Fruit fly (Drosophila melanogaster): ENCODE data around the gene CG17141.

CG17141 gene

DNA sequence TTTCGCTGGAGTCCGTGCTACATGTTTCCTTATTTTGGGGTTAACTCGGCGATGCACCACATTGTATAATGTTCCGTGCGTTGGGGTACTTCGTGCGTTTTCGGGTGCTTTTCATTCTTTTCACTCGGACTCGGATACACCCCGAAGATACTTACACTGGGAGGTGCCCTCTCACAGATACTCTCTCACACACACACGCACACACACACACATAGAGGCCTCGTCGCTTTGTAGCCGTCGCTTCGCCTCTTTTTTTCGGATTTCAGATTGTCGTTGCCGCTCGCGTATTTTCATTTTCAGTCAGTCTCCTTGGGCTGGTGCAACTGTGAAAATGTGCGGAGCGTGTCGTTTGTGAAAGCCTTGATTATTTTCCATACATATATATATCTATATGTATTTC is 34.0 kb upstream of the CG17141 start (continued):
- TF ChIP-seq CG32532 (GFP tag; IDR thresholded peaks at IDR 0.05) (peak; percentile 63), CG11504 (tag; optimal IDR thresholded peaks at IDR 0.05) (peak; percentile 59), CG14014 (GFP tag; IDR thresholded peaks at IDR 0.05) (peak; percentile 53; the same call in 1 of the 2 replicates), B-H2 (GFP tag; optimal IDR thresholded peaks at IDR 0.05) (peak; percentile 39), Dbx (GFP tag; IDR thresholded peaks at IDR 0.05) (peak; percentile 36; the same call in 2 of the 3 replicates), hkb (optimal IDR thresholded peaks at IDR 0.05) (no peak), hkb (GFP tag; IDR thresholded peaks at IDR 0.05) (peak; percentile 47; the same call in 1 of the 2 replicates), CG13624 (GFP tag; optimal IDR thresholded peaks at IDR 0.05) (no peak), CG8765 (GFP tag; IDR thresholded peaks at IDR 0.05) (peak; percentile 96), CG10366 (GFP tag; IDR thresholded peaks at IDR 0.05) (peak; percentile 30; the same call in 1 of the 2 replicates)

DNA sequence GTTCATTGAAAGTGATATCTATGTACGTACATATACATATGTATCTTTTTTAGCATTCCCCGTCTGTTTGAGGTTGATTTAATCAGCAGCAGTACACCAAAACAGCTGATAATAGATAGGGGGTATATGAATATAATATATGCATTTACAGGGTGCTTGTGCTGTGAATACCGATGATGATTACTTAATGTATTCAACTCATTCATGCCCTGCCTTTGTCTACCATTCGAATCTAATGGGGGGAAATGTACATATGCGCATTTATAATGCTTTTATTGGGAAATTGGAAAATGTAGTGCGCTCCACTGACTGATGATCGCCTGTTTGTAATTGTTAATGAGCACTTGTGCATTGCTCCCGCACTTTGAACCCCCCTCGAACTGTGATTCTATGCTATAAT is 32.7 kb upstream of the CG17141 start:
- TF ChIP-seq CG10366 (GFP tag; IDR thresholded peaks at IDR 0.05) (peak; percentile 35; the same call in 1 of the 2 replicates), Dbx (GFP tag; IDR thresholded peaks at IDR 0.05) (no peak), Blimp-1 (GFP tag; optimal IDR thresholded peaks at IDR 0.05) (peak; percentile 12), Fer1 (GFP tag; optimal IDR thresholded peaks at IDR 0.05) (no peak), CG8944 (GFP tag; optimal IDR thresholded peaks at IDR 0.05) (no peak), zf30C (GFP tag; optimal IDR thresholded peaks at IDR 0.05) (no peak), H2.0 (GFP tag; IDR thresholded peaks at IDR 0.05) (no peak), Sry-δ (GFP tag; optimal IDR thresholded peaks at IDR 0.05) (no peak), CG2199 (GFP tag; IDR thresholded peaks at IDR 0.05) (0 out of 3 replicates have a peak, but pooled peaks have one; percentile 26), CG4617 (GFP tag; optimal IDR thresholded peaks at IDR 0.05; ENCODE audit: borderline replicate concordance) (no peak), Side (GFP tag; optimal IDR thresholded peaks at IDR 0.05) (no peak), p53 (GFP tag; optimal IDR thresholded peaks at IDR 0.05) (no peak), row (GFP tag; IDR thresholded peaks at IDR 0.05) (0 out of 3 replicates have a peak, but pooled peaks have one; percentile 13), CG4854 (GFP tag; optimal IDR thresholded peaks at IDR 0.05) (no peak), vfl (GFP tag; optimal IDR thresholded peaks at IDR 0.05) (no peak), CG3281 (GFP tag; optimal IDR thresholded peaks at IDR 0.05) (no peak), CG9817 (tag; optimal IDR thresholded peaks at IDR 0.05) (no peak), CG13123 (GFP tag; optimal IDR thresholded peaks at IDR 0.05) (no peak), CG17802 (tag; optimal IDR thresholded peaks at IDR 0.05) (no peak), crol (GFP tag; IDR thresholded peaks at IDR 0.05) (0 out of 2 replicates have a peak, but pooled peaks have one; percentile 22), toy (GFP tag; IDR thresholded peaks at IDR 0.05) (no peak), abd-A (tag; optimal IDR thresholded peaks at IDR 0.05) (no peak), gsb (GFP tag; IDR thresholded peaks at IDR 0.05) (no peak), salm (tag; optimal IDR thresholded peaks at IDR 0.05) (peak; percentile 18), sd (tag; optimal IDR thresholded peaks at IDR 0.05) (peak; percentile 33), Pdp1 (GFP tag; optimal IDR thresholded peaks at IDR 0.05) (peak in 1 of 2 experiments; percentile 31), D (optimal IDR thresholded peaks at IDR 0.05) (no peak), D (GFP tag; optimal IDR thresholded peaks at IDR 0.05) (peak; percentile 28), hb (GFP tag; IDR thresholded peaks at IDR 0.05; ENCODE audit: partially characterized antibody) (no peak), Drgx (GFP tag; IDR thresholded peaks at IDR 0.05) (0 out of 2 replicates have a peak, but pooled peaks have one; percentile 33), caup (GFP tag; optimal IDR thresholded peaks at IDR 0.05; ENCODE audit: severe bottlenecking) (peak; percentile 24), gcm (GFP tag; optimal IDR thresholded peaks at IDR 0.05) (peak; percentile 35), CG12942 (GFP tag; optimal IDR thresholded peaks at IDR 0.05) (no peak), al (GFP tag; IDR thresholded peaks at IDR 0.05) (no peak), sisA (GFP tag; IDR thresholded peaks at IDR 0.05) (no peak), CG9932 (GFP tag; IDR thresholded peaks at IDR 0.05) (no peak), sug (tag; optimal IDR thresholded peaks at IDR 0.05) (peak; percentile 44), dan (GFP tag; IDR thresholded peaks at IDR 0.05) (no peak), HLHmδ (GFP tag; optimal IDR thresholded peaks at IDR 0.05) (peak; percentile 34), CG12071 (GFP tag; optimal IDR thresholded peaks at IDR 0.05) (no peak), chinmo (GFP tag; IDR thresholded peaks at IDR 0.05; ENCODE audit: partially characterized antibody) (0 out of 4 replicates have a peak, but pooled peaks have one; percentile 41), Ets65A (GFP tag) (no peak)
